Fruit fly (Drosophila melanogaster) whole organism, pupa: Measurements from ENCODE around the gene spri.

Source experiments
- CG9948 ChIP-seq: fragments of 200-800 bp; sonication (Bioruptor generic); optimal IDR thresholded peaks from 2 replicates; lab custom pipeline; 2018; ENCODE audit warnings: missing biosample characterization, mild to moderate bottlenecking, missing genetic modification characterization, moderate library complexity
- EcR ChIP-seq: fragments of 200-800 bp; sonication (Bioruptor generic); optimal IDR thresholded peaks from 3 replicates; lab custom pipeline; 2019; ENCODE audit warnings: missing biosample characterization, missing genetic modification characterization, mild to moderate bottlenecking, moderate library complexity, missing genetic modification reagents
- rn ChIP-seq: fragments of 200-800 bp; sonication (Bioruptor generic); IDR thresholded peaks from 2 replicates; pipeline ENCODE4 v1.3.6; 2022; ENCODE audit warnings: missing biosample characterization, missing genetic modification characterization

- TF ChIP-seq rn (GFP tag; lab: Robert Waterston, UW) = no peak
- TF ChIP-seq EcR (GFP tag; lab: Kevin White, UChicago) = no peak
- TF ChIP-seq CG9948 = no peak
Measured at dm6 chrX:10549050-10549449, 36.2 kb downstream of the spri start.
